Worm (Caenorhabditis elegans): ENCODE results near the gene papl-1.

DNA sequence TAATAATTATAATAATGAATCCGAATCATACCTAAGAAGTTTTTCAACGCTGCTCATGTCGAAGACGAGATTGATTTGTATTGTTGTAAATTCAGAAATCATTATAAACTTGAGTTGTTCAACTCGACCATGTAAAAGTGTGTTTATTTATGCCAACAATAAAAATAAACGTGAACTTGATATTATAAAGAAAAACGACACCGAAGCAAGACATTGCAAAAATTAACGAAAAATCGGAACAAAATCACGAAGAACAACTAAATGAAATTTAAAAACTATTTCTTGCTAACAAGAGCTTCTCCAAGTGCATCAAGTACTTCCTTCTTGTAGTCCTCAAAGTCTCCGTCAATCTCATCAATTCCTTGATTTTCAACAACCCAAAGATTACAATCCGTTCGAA is 1.4 kb upstream of the papl-1 start, which contains the start of gene F18E2.15:
- TF ChIP-seq dao-5 (tag; optimal IDR thresholded peaks at IDR 0.05) (no peak), him-1 (tag; optimal IDR thresholded peaks at IDR 0.05) (no peak), W03F9.2 (tag; optimal IDR thresholded peaks at IDR 0.05) (no peak)

All from whole organism, L4/young adult.